Worm (Caenorhabditis elegans) whole organism, L1 larva: ENCODE data around the gene gcy-37.

ENCODE experiments used
- lin-13 ChIP-seq: fragments of 150-350 bp; optimal IDR thresholded peaks from 2 replicates; lab custom pipeline; 2014; ENCODE audit warnings: missing biosample characterization, missing genetic modification reagents, missing genetic modification characterization
- ztf-4 ChIP-seq: fragments of 150-350 bp; optimal IDR thresholded peaks from 2 replicates; lab custom pipeline; 2014; ENCODE audit warnings: missing biosample characterization, missing genetic modification characterization

ce11 chrIV:2114337-2114736 is 44.6 kb downstream of the gcy-37 start, which contains the start of gene xbx-4:
- TF ChIP-seq ztf-4 (tag; lab: Kevin White, UChicago) (no peak), lin-13 (GFP tag; lab: Kevin White, UChicago) (no peak)
